Fruit fly (Drosophila melanogaster) whole organism, embryonic: ENCODE measurements around the gene Mybbp1A.
A peak's percentile ranks its signal among the peaks of the same experiment; 100 is the strongest.

Source experiments
- Adf1 ChIP-seq: fragments of 200-800 bp; sonication (Bioruptor generic); IDR thresholded peaks from 2 replicates; pipeline ENCODE4 v1.3.6; 2022; ENCODE audit warnings: missing biosample characterization, missing genetic modification characterization
- B-H2 ChIP-seq: fragments of 200-800 bp; sonication (Bioruptor generic); optimal IDR thresholded peaks from 2 replicates; lab custom pipeline; 2018; ENCODE audit warnings: missing biosample characterization, mild to moderate bottlenecking, missing genetic modification characterization
- BEAF-32 ChIP-seq: fragments of 200-800 bp; sonication (Bioruptor generic); optimal IDR thresholded peaks from 3 replicates; lab custom pipeline; 2017; ENCODE audit warnings: missing biosample characterization, missing genetic modification characterization, mild to moderate bottlenecking, moderate library complexity, missing genetic modification reagents
- CG10274 ChIP-seq: fragments of 200-800 bp; sonication (Bioruptor generic); optimal IDR thresholded peaks from 3 replicates; lab custom pipeline; 2017; ENCODE audit warnings: missing biosample characterization, mild to moderate bottlenecking, missing genetic modification characterization
- CG10366 ChIP-seq: fragments of 200-800 bp; sonication (Bioruptor generic); IDR thresholded peaks from 2 replicates; pipeline ENCODE4 v1.3.6; 2022; ENCODE audit warnings: missing biosample characterization, missing genetic modification characterization
- CG10543 ChIP-seq: fragments of 200-800 bp; sonication (Bioruptor generic); optimal IDR thresholded peaks from 3 replicates; lab custom pipeline; 2017; ENCODE audit warnings: missing biosample characterization, mild to moderate bottlenecking, missing genetic modification characterization, moderate library complexity
- CG11456 ChIP-seq: fragments of 200-800 bp; sonication (Bioruptor generic); IDR thresholded peaks from 3 replicates; pipeline ENCODE4 v1.3.6; 2022; ENCODE audit warnings: missing biosample characterization, missing genetic modification characterization
- CG12659 ChIP-seq: fragments of 200-800 bp; sonication (Bioruptor generic); optimal IDR thresholded peaks from 3 replicates; lab custom pipeline; 2017; ENCODE audit warnings: mild to moderate bottlenecking, missing biosample characterization, missing genetic modification reagents, missing genetic modification characterization
- CG12769 ChIP-seq: fragments of 200-800 bp; sonication (Bioruptor generic); optimal IDR thresholded peaks from 2 replicates; lab custom pipeline; 2019; ENCODE audit warnings: missing biosample characterization, mild to moderate bottlenecking, missing genetic modification characterization, moderate library complexity
- CG1529 ChIP-seq: fragments of 200-800 bp; sonication (Bioruptor generic); optimal IDR thresholded peaks from 3 replicates; lab custom pipeline; 2018; ENCODE audit warnings: missing biosample characterization, missing genetic modification characterization
- CG17568 ChIP-seq: fragments of 200-800 bp; sonication (Bioruptor generic); optimal IDR thresholded peaks from 2 replicates; lab custom pipeline; 2018; ENCODE audit warnings: missing biosample characterization, mild to moderate bottlenecking, missing genetic modification characterization, moderate library complexity
- CG1832 ChIP-seq: fragments of 200-800 bp; sonication (Bioruptor generic); optimal IDR thresholded peaks from 2 replicates; lab custom pipeline; 2017; ENCODE audit warnings: missing biosample characterization, mild to moderate bottlenecking, missing genetic modification characterization, inconsistent platforms
- CG2199 ChIP-seq: fragments of 200-800 bp; sonication (Bioruptor generic); IDR thresholded peaks from 3 replicates; pipeline ENCODE4 v1.3.6; 2022; ENCODE audit warnings: missing biosample characterization, missing genetic modification characterization
- CG2712 ChIP-seq: fragments of 200-800 bp; optimal IDR thresholded peaks from 3 replicates; lab custom pipeline; 2019; ENCODE audit warnings: missing biosample characterization, mild to moderate bottlenecking, missing genetic modification characterization, moderate library complexity
- CG30020 ChIP-seq: fragments of 200-800 bp; optimal IDR thresholded peaks from 2 replicates; lab custom pipeline; 2019; ENCODE audit warnings: missing biosample characterization, mild to moderate bottlenecking, missing genetic modification characterization, moderate library complexity
- CG3163 ChIP-seq: fragments of 200-800 bp; sonication (Bioruptor generic); optimal IDR thresholded peaks from 3 replicates; lab custom pipeline; 2016; ENCODE audit warnings: missing biosample characterization, missing genetic modification characterization
- CG34376 ChIP-seq: fragments of 200-800 bp; sonication (Bioruptor generic); optimal IDR thresholded peaks from 2 replicates; lab custom pipeline; 2018; ENCODE audit warnings: missing biosample characterization, mild to moderate bottlenecking, missing genetic modification characterization
- CG42726 ChIP-seq: fragments of 200-800 bp; sonication (Bioruptor generic); IDR thresholded peaks from 2 replicates; pipeline ENCODE4 v1.3.6; 2022; ENCODE audit warnings: missing biosample characterization, missing genetic modification characterization; ENCODE audit not compliant: partially characterized antibody
- CG5180 ChIP-seq: fragments of 200-800 bp; sonication (Bioruptor generic); optimal IDR thresholded peaks from 3 replicates; lab custom pipeline; 2017; ENCODE audit warnings: missing biosample characterization, missing genetic modification characterization, mild to moderate bottlenecking, moderate library complexity, missing genetic modification reagents
- CG7357 ChIP-seq: fragments of 200-800 bp; sonication (Bioruptor generic); IDR thresholded peaks from 3 replicates; pipeline ENCODE4 v1.3.6; 2022; ENCODE audit warnings: missing biosample characterization, missing genetic modification characterization
- CG8281 ChIP-seq: fragments of 200-800 bp; sonication (Bioruptor generic); optimal IDR thresholded peaks from 2 replicates; lab custom pipeline; 2018; ENCODE audit warnings: missing biosample characterization, mild to moderate bottlenecking, missing genetic modification characterization, moderate library complexity
- CG8359 ChIP-seq: fragments of 200-800 bp; sonication (Bioruptor generic); optimal IDR thresholded peaks from 2 replicates; lab custom pipeline; 2017; ENCODE audit warnings: missing biosample characterization, mild to moderate bottlenecking, missing genetic modification characterization, borderline replicate concordance
- CG9727 ChIP-seq: fragments of 200-800 bp; sonication (Bioruptor generic); optimal IDR thresholded peaks from 3 replicates; lab custom pipeline; 2017; ENCODE audit warnings: missing biosample characterization, mild to moderate bottlenecking, missing genetic modification characterization
- Drgx ChIP-seq: fragments of 200-800 bp; sonication (Bioruptor generic); IDR thresholded peaks from 2 replicates; pipeline ENCODE4 v1.3.6; 2022; ENCODE audit warnings: missing biosample characterization, missing genetic modification characterization
- GATAe ChIP-seq: fragments of 200-800 bp; sonication (Bioruptor generic); conservative IDR thresholded peaks from 2 replicates; pipeline ENCODE4 v1.3.6; 2022; ENCODE audit warnings: missing biosample characterization, missing genetic modification characterization
- Hand ChIP-seq: fragments of 200-800 bp; sonication (Bioruptor generic); optimal IDR thresholded peaks from 2 replicates; lab custom pipeline; 2017; ENCODE audit warnings: mild to moderate bottlenecking, missing biosample characterization, missing genetic modification reagents, missing genetic modification characterization
- Hmx ChIP-seq: fragments of 200-800 bp; sonication (Bioruptor generic); optimal IDR thresholded peaks from 2 replicates; lab custom pipeline; 2016; ENCODE audit warnings: missing biosample characterization, missing genetic modification characterization
- MBD-R2 ChIP-seq: fragments of 200-800 bp; sonication (Bioruptor generic); IDR thresholded peaks from 2 replicates; pipeline ENCODE4 v1.3.6; 2022; ENCODE audit warnings: missing biosample characterization, missing genetic modification characterization
- Sry-δ ChIP-seq: fragments of 200-800 bp; sonication (Bioruptor generic); optimal IDR thresholded peaks from 2 replicates; lab custom pipeline; 2016; ENCODE audit warnings: missing biosample characterization, missing genetic modification characterization
- Stat92E ChIP-seq, 3 experiments: fragments of >200 bp in 2 of 3; fragments of 200-800 bp in 1 of 3; sonication (Bioruptor generic) in 1 of 3; optimal IDR thresholded peaks; 2 replicates each; lab custom pipeline; 2017 to 2019; ENCODE audit warnings: missing biosample characterization in 3 of 3, missing genetic modification characterization in 3 of 3, mild to moderate bottlenecking in 1 of 3, moderate library complexity in 1 of 3
- ac ChIP-seq: fragments of 200-800 bp; sonication (Bioruptor generic); optimal IDR thresholded peaks from 3 replicates; lab custom pipeline; 2017; ENCODE audit warnings: missing biosample characterization, mild to moderate bottlenecking, missing genetic modification characterization
- chif ChIP-seq, 2 experiments: fragments of 200-800 bp; sonication (Bioruptor generic); optimal IDR thresholded peaks; 3 replicates each; lab custom pipeline; 2016; ENCODE audit warnings: missing biosample characterization in 2 of 2, missing genetic modification characterization in 2 of 2
- croc ChIP-seq: fragments of 200-800 bp; sonication (Bioruptor generic); conservative IDR thresholded peaks from 3 replicates; pipeline ENCODE4 v1.3.6; 2022; ENCODE audit warnings: missing biosample characterization, missing genetic modification characterization
- disco-r ChIP-seq: fragments of 200-800 bp; sonication (Bioruptor generic); optimal IDR thresholded peaks from 2 replicates; lab custom pipeline; 2016; ENCODE audit warnings: missing biosample characterization, missing genetic modification characterization
- esg ChIP-seq: fragments of 200-800 bp; sonication (Bioruptor generic); conservative IDR thresholded peaks from 2 replicates; pipeline ENCODE4 v1.3.6; 2022; ENCODE audit warnings: missing biosample characterization, missing genetic modification characterization
- fd102C ChIP-seq: fragments of 200-800 bp; sonication (Bioruptor generic); optimal IDR thresholded peaks from 2 replicates; lab custom pipeline; 2018; ENCODE audit warnings: missing biosample characterization, mild to moderate bottlenecking, missing genetic modification characterization, moderate library complexity
- gce ChIP-seq: fragments of 200-800 bp; sonication (Bioruptor generic); IDR thresholded peaks from 3 replicates; pipeline ENCODE4 v1.3.6; 2022; ENCODE audit warnings: missing biosample characterization, missing genetic modification characterization
- gcm ChIP-seq: fragments of 200-800 bp; sonication (Bioruptor generic); optimal IDR thresholded peaks from 2 replicates; lab custom pipeline; 2019; ENCODE audit warnings: missing biosample characterization, mild to moderate bottlenecking, missing genetic modification characterization, moderate library complexity
- gt ChIP-seq: fragments of 200-800 bp; sonication (Bioruptor generic); IDR thresholded peaks from 2 replicates; pipeline ENCODE4 v1.3.6; 2022; ENCODE audit warnings: missing biosample characterization, missing genetic modification characterization
- jigr1 ChIP-seq: fragments of 200-800 bp; sonication (Bioruptor generic); IDR thresholded peaks from 3 replicates; pipeline ENCODE4 v1.3.6; 2022; ENCODE audit warnings: missing biosample characterization, missing genetic modification characterization
- pita ChIP-seq: fragments of 200-800 bp; sonication (Bioruptor generic); optimal IDR thresholded peaks from 2 replicates; lab custom pipeline; 2017; ENCODE audit warnings: missing biosample characterization, mild to moderate bottlenecking, missing genetic modification characterization
- rib ChIP-seq: fragments of 200-800 bp; sonication (Bioruptor generic); IDR thresholded peaks from 2 replicates; pipeline ENCODE4 v1.3.6; 2022; ENCODE audit warnings: missing biosample characterization, missing genetic modification characterization
- scrt ChIP-seq: fragments of 200-800 bp; sonication (Bioruptor generic); optimal IDR thresholded peaks from 2 replicates; lab custom pipeline; 2018; ENCODE audit warnings: missing biosample characterization, mild to moderate bottlenecking, missing genetic modification characterization, moderate library complexity
- sd ChIP-seq: fragments of 200-800 bp; sonication (Bioruptor generic); optimal IDR thresholded peaks from 3 replicates; lab custom pipeline; 2018; ENCODE audit warnings: missing biosample characterization, mild to moderate bottlenecking, missing genetic modification characterization, moderate library complexity
- slbo ChIP-seq: fragments of 200-800 bp; sonication (Bioruptor generic); IDR thresholded peaks from 2 replicates; pipeline ENCODE4 v1.3.6; 2022; ENCODE audit warnings: missing biosample characterization, missing genetic modification characterization
- sna ChIP-seq: fragments of 200-800 bp; sonication (Bioruptor generic); IDR thresholded peaks from 2 replicates; pipeline ENCODE4 v1.3.6; 2022; ENCODE audit warnings: missing biosample characterization, missing genetic modification characterization; ENCODE audit not compliant: partially characterized antibody
- tgo ChIP-seq: fragments of 200-800 bp; sonication (Bioruptor generic); IDR thresholded peaks from 3 replicates; pipeline ENCODE4 v1.3.6; 2022; ENCODE audit warnings: missing biosample characterization, missing genetic modification characterization
- wdn ChIP-seq: fragments of 200-800 bp; sonication (Bioruptor generic); IDR thresholded peaks from 2 replicates; pipeline ENCODE4 v1.3.6; 2022; ENCODE audit warnings: missing biosample characterization, missing genetic modification characterization
- wor ChIP-seq: fragments of 200-800 bp; sonication (Bioruptor generic); IDR thresholded peaks from 2 replicates; pipeline ENCODE4 v1.3.6; 2022; ENCODE audit warnings: missing biosample characterization, missing genetic modification characterization

Gene Mybbp1A

dm6 chrX:635495-636142 lies 6.0 kb downstream of the Mybbp1A start, which contains the start of gene Dredd (continued):
- TF ChIP-seq CG30020: peak; percentile 40
- peak; percentile 2 for TF ChIP-seq CG9727 (GFP tag; lab: Kevin White, UChicago)
- TF ChIP-seq CG12659 (GFP tag; lab: Kevin White, UChicago): peak; percentile 76
- TF ChIP-seq CG5180 (GFP tag; lab: Kevin White, UChicago): no peak
- peak; percentile 82; the same call in 1 of the 2 replicates for TF ChIP-seq CG42726 (GFP tag; lab: Robert Waterston, UW)
- TF ChIP-seq Sry-δ (GFP tag; lab: Kevin White, UChicago): peak; percentile 93
- no peak for TF ChIP-seq jigr1 (GFP tag; lab: Robert Waterston, UW)
- no peak for TF ChIP-seq CG8281
- no peak for TF ChIP-seq disco-r (GFP tag; lab: Kevin White, UChicago)
- peak in 1 of 3 experiments; percentile 3 for TF ChIP-seq Stat92E (GFP tag; optimal IDR thresholded peaks at IDR 0.05; lab: Kevin White, UChicago)
- TF ChIP-seq CG7357: no peak
- TF ChIP-seq tgo (GFP tag; lab: Robert Waterston, UW): no peak
- TF ChIP-seq Hmx: no peak
- peak; percentile 31 for TF ChIP-seq gcm (GFP tag; lab: Kevin White, UChicago)
- 0 out of 2 replicates have a peak, but pooled peaks have one; percentile 9 for TF ChIP-seq MBD-R2 (GFP tag; lab: Robert Waterston, UW)
- no peak for TF ChIP-seq CG3163 (GFP tag; lab: Kevin White, UChicago)
- 0 out of 2 replicates have a peak, but pooled peaks have one; percentile 13 for TF ChIP-seq GATAe (GFP tag; lab: Robert Waterston, UW)
- TF ChIP-seq CG11456 (GFP tag; lab: Robert Waterston, UW): no peak
- TF ChIP-seq gce (GFP tag; lab: Robert Waterston, UW): no peak
- TF ChIP-seq pita (GFP tag; lab: Kevin White, UChicago): no peak
- TF ChIP-seq B-H2: no peak
- TF ChIP-seq CG1832: peak; percentile 87
- TF ChIP-seq sna (GFP tag; lab: Robert Waterston, UW): peak; percentile 91
- TF ChIP-seq Hand (GFP tag; lab: Kevin White, UChicago): peak; percentile 35
- TF ChIP-seq wdn (GFP tag; lab: Robert Waterston, UW): no peak
- TF ChIP-seq CG17568 (GFP tag; lab: Kevin White, UChicago): no peak
- peak; percentile 47; the same call in 1 of the 2 replicates for TF ChIP-seq rib (GFP tag; lab: Robert Waterston, UW)
- TF ChIP-seq BEAF-32 (GFP tag; lab: Kevin White, UChicago): peak; percentile 95
- no peak for TF ChIP-seq CG10366 (GFP tag; lab: Robert Waterston, UW)
- peak; percentile 5 for TF ChIP-seq CG2712 (tag; lab: Kevin White, UChicago)
- peak; percentile 19 for TF ChIP-seq CG34376 (GFP tag; lab: Kevin White, UChicago)
- TF ChIP-seq ac (GFP tag; lab: Kevin White, UChicago): no peak
- no peak for TF ChIP-seq fd102C (GFP tag; lab: Kevin White, UChicago)
- TF ChIP-seq sd (tag; lab: Kevin White, UChicago): no peak
- no peak for TF ChIP-seq CG1529 (GFP tag; lab: Kevin White, UChicago)
- TF ChIP-seq CG8359: no peak
- TF ChIP-seq CG12769 (tag; lab: Kevin White, UChicago): no peak
- TF ChIP-seq CG2199 (GFP tag; lab: Robert Waterston, UW): 0 out of 3 replicates have a peak, but pooled peaks have one; percentile 19
- no peak for TF ChIP-seq Drgx (GFP tag; lab: Robert Waterston, UW)
- peak; percentile 35 for TF ChIP-seq scrt (GFP tag; lab: Kevin White, UChicago)
- no peak for TF ChIP-seq CG10274 (GFP tag; lab: Kevin White, UChicago)
- no peak for TF ChIP-seq gt (GFP tag; lab: Robert Waterston, UW)
- peak; percentile 11; the same call in 1 of the 2 replicates for TF ChIP-seq Adf1 (GFP tag; lab: Robert Waterston, UW)
- no peak for TF ChIP-seq esg (GFP tag; lab: Robert Waterston, UW)
- no peak for TF ChIP-seq slbo (GFP tag; lab: Robert Waterston, UW)
- TF ChIP-seq croc: no peak
- TF ChIP-seq CG10543 (GFP tag; lab: Kevin White, UChicago): peak; percentile 34
- no peak for TF ChIP-seq chif (GFP tag; optimal IDR thresholded peaks at IDR 0.05; lab: Kevin White, UChicago)
- TF ChIP-seq wor (GFP tag; lab: Robert Waterston, UW): no peak
